Worm (Caenorhabditis elegans) whole organism, young adult: ENCODE measurements around the gene F59A6.12.

ENCODE experiments used
- ama-1 ChIP-seq, 3 experiments: fragments of 150-350 bp in 1 of 3; sonication (generic microtip) in 2 of 3; optimal IDR thresholded peaks; 2 replicates each; lab custom pipeline; 2014 to 2018; ENCODE audit warnings: missing biosample characterization in 2 of 3, missing genetic modification characterization in 2 of 3, missing genetic modification reagents in 2 of 3
- nfyb-1 ChIP-seq: fragments of 200-800 bp; sonication (Bioruptor generic); IDR thresholded peaks from 2 replicates; pipeline ENCODE4 v1.3.6; 2022; ENCODE audit warnings: missing genetic modification reagents, missing genetic modification characterization, missing compliant biosample characterization
- nhr-80 ChIP-seq: sonication (generic microtip); optimal IDR thresholded peaks from 2 replicates; lab custom pipeline; 2016; ENCODE audit warnings: missing genetic modification characterization, missing compliant biosample characterization
- unc-62 ChIP-seq: fragments of 150-350 bp; optimal IDR thresholded peaks from 2 replicates; lab custom pipeline; 2014; ENCODE audit warnings: missing biosample characterization, missing genetic modification reagents, missing genetic modification characterization
- zim-3 ChIP-seq: sonication (generic microtip); optimal IDR thresholded peaks from 2 replicates; lab custom pipeline; 2017; ENCODE audit warnings: mild to moderate bottlenecking, missing genetic modification characterization, moderate library complexity, missing compliant biosample characterization

- TF ChIP-seq nhr-80 (tag; lab: Kevin White, UChicago) (no peak), zim-3 (tag; lab: Kevin White, UChicago) (no peak), unc-62 (GFP tag; lab: Kevin White, UChicago) (no peak), ama-1 (optimal IDR thresholded peaks at IDR 0.05; lab: Kevin White, UChicago) (no peak), ama-1 (GFP tag; optimal IDR thresholded peaks at IDR 0.05; lab: Kevin White, UChicago) (no peak), nfyb-1 (GFP tag; lab: Robert Waterston, UW) (no peak)
These were observed 3.8 kb downstream of the F59A6.12 start, which contains the start of gene F59A6.3 for ce11 chrII:5008033-5008432.
